Worm (Caenorhabditis elegans) whole organism, mixed stage, embryonic: ENCODE results near the gene polk-1.

ENCODE experiments used
- M03D4.4 ChIP-seq: sonication (generic microtip); optimal IDR thresholded peaks from 2 replicates; lab custom pipeline; 2017; ENCODE audit warnings: mild to moderate bottlenecking, missing genetic modification characterization, missing compliant biosample characterization
- bed-3 ChIP-seq: fragments of 200-800 bp; sonication (Bioruptor generic); optimal IDR thresholded peaks from 3 replicates; lab custom pipeline; 2018; ENCODE audit warnings: mild to moderate bottlenecking, missing genetic modification characterization, moderate library complexity, missing compliant biosample characterization
- blmp-1 ChIP-seq: fragments of 150-350 bp; optimal IDR thresholded peaks from 2 replicates; lab custom pipeline; 2014; ENCODE audit warnings: missing biosample characterization, missing genetic modification characterization
- ceh-39 ChIP-seq: fragments of 150-350 bp; optimal IDR thresholded peaks from 2 replicates; lab custom pipeline; 2014; ENCODE audit warnings: missing biosample characterization, missing genetic modification characterization
- ceh-43 ChIP-seq: fragments of 200-800 bp; sonication (Bioruptor generic); optimal IDR thresholded peaks from 2 replicates; lab custom pipeline; 2018; ENCODE audit warnings: mild to moderate bottlenecking, missing genetic modification characterization, moderate library complexity, missing compliant biosample characterization
- ceh-83 ChIP-seq: fragments of 200-800 bp; sonication (Bioruptor generic); optimal IDR thresholded peaks from 2 replicates; lab custom pipeline; 2018; ENCODE audit warnings: mild to moderate bottlenecking, missing genetic modification characterization, missing compliant biosample characterization
- ces-1 ChIP-seq: fragments of 150-350 bp; optimal IDR thresholded peaks from 2 replicates; lab custom pipeline; 2014; ENCODE audit warnings: missing biosample characterization, missing genetic modification reagents, missing genetic modification characterization
- cnd-1 ChIP-seq: fragments of 200-800 bp; sonication (Bioruptor generic); optimal IDR thresholded peaks from 2 replicates; lab custom pipeline; 2018; ENCODE audit warnings: mild to moderate bottlenecking, missing genetic modification characterization, missing compliant biosample characterization
- drap-1 ChIP-seq: fragments of 200-800 bp; sonication (Bioruptor generic); optimal IDR thresholded peaks from 3 replicates; lab custom pipeline; 2018; ENCODE audit warnings: mild to moderate bottlenecking, missing genetic modification characterization, missing compliant biosample characterization
- elt-1 ChIP-seq: sonication (generic microtip); optimal IDR thresholded peaks from 2 replicates; lab custom pipeline; 2017; ENCODE audit warnings: missing genetic modification characterization, mild to moderate bottlenecking, missing compliant biosample characterization, antibody characterized with exemption, moderate library complexity, borderline replicate concordance; ENCODE audit not compliant: insufficient read depth
- elt-3 ChIP-seq: fragments of 150-350 bp; optimal IDR thresholded peaks from 2 replicates; lab custom pipeline; 2014; ENCODE audit warnings: missing biosample characterization, missing genetic modification characterization
- flh-1 ChIP-seq: fragments of 200-800 bp; sonication (Bioruptor generic); optimal IDR thresholded peaks from 2 replicates; lab custom pipeline; 2018; ENCODE audit warnings: mild to moderate bottlenecking, missing genetic modification characterization, moderate library complexity, missing compliant biosample characterization
- ham-2 ChIP-seq: fragments of 200-800 bp; sonication (Bioruptor generic); optimal IDR thresholded peaks from 2 replicates; lab custom pipeline; 2018; ENCODE audit warnings: mild to moderate bottlenecking, missing genetic modification characterization, missing compliant biosample characterization
- hlh-1 ChIP-seq: fragments of 150-350 bp; optimal IDR thresholded peaks from 2 replicates; lab custom pipeline; 2014; ENCODE audit warnings: missing biosample characterization, missing genetic modification reagents, missing genetic modification characterization
- lin-32 ChIP-seq: fragments of 200-800 bp; sonication (Bioruptor generic); optimal IDR thresholded peaks from 2 replicates; lab custom pipeline; 2018; ENCODE audit warnings: mild to moderate bottlenecking, missing genetic modification characterization, missing compliant biosample characterization
- lsy-2 ChIP-seq: fragments of 150-350 bp; optimal IDR thresholded peaks from 2 replicates; lab custom pipeline; 2014; ENCODE audit warnings: missing biosample characterization, missing genetic modification characterization
- mab-5 ChIP-seq: fragments of 150-350 bp; optimal IDR thresholded peaks from 2 replicates; lab custom pipeline; 2014; ENCODE audit warnings: missing biosample characterization, missing genetic modification characterization
- mep-1 ChIP-seq: fragments of 150-350 bp; optimal IDR thresholded peaks from 2 replicates; lab custom pipeline; 2017; ENCODE audit warnings: missing biosample characterization, missing genetic modification reagents, missing genetic modification characterization, inconsistent platforms
- mls-2 ChIP-seq: sonication (generic microtip); optimal IDR thresholded peaks from 2 replicates; lab custom pipeline; 2016; ENCODE audit warnings: mild to moderate bottlenecking, missing genetic modification characterization, moderate library complexity, missing compliant biosample characterization
- nhr-12 ChIP-seq: fragments of 150-350 bp; optimal IDR thresholded peaks from 2 replicates; lab custom pipeline; 2014; ENCODE audit warnings: missing biosample characterization, missing genetic modification characterization
- nhr-2 ChIP-seq: fragments of 150-350 bp; optimal IDR thresholded peaks from 2 replicates; lab custom pipeline; 2014; ENCODE audit warnings: missing biosample characterization, missing genetic modification characterization
- nhr-237 ChIP-seq: fragments of 150-350 bp; optimal IDR thresholded peaks from 2 replicates; lab custom pipeline; 2014; ENCODE audit warnings: missing biosample characterization, missing genetic modification characterization
- nhr-28 ChIP-seq: fragments of 150-350 bp; optimal IDR thresholded peaks from 2 replicates; lab custom pipeline; 2014; ENCODE audit warnings: missing biosample characterization, missing genetic modification characterization
- pha-4 ChIP-seq: fragments of 150-350 bp; optimal IDR thresholded peaks from 2 replicates; lab custom pipeline; 2018; ENCODE audit warnings: missing biosample characterization, missing genetic modification reagents, missing genetic modification characterization
- sem-2 ChIP-seq: fragments of 200-800 bp; sonication (Bioruptor generic); optimal IDR thresholded peaks from 2 replicates; lab custom pipeline; 2018; ENCODE audit warnings: mild to moderate bottlenecking, missing genetic modification characterization, missing compliant biosample characterization
- snpc-4 ChIP-seq: fragments of 150-350 bp; optimal IDR thresholded peaks from 2 replicates; lab custom pipeline; 2014; ENCODE audit warnings: missing biosample characterization, missing genetic modification characterization
- sptf-1 ChIP-seq: sonication (generic microtip); optimal IDR thresholded peaks from 2 replicates; lab custom pipeline; 2017; ENCODE audit warnings: mild to moderate bottlenecking, missing genetic modification characterization, moderate library complexity, missing compliant biosample characterization
- tbx-8 ChIP-seq: fragments of 200-800 bp; sonication (Bioruptor generic); optimal IDR thresholded peaks from 2 replicates; lab custom pipeline; 2018; ENCODE audit warnings: mild to moderate bottlenecking, missing genetic modification characterization, moderate library complexity, missing compliant biosample characterization
- unc-120 ChIP-seq: sonication (generic microtip); optimal IDR thresholded peaks from 2 replicates; lab custom pipeline; 2017; ENCODE audit warnings: missing genetic modification characterization, missing compliant biosample characterization; ENCODE audit not compliant: poor library complexity, severe bottlenecking
- unc-39 ChIP-seq: fragments of 150-350 bp; optimal IDR thresholded peaks from 2 replicates; lab custom pipeline; 2014; ENCODE audit warnings: missing biosample characterization, missing genetic modification characterization
- unc-62 ChIP-seq: fragments of 150-350 bp; optimal IDR thresholded peaks from 2 replicates; lab custom pipeline; 2014; ENCODE audit warnings: missing biosample characterization, missing genetic modification reagents, missing genetic modification characterization
- zip-8 ChIP-seq: fragments of 150-350 bp; optimal IDR thresholded peaks from 2 replicates; lab custom pipeline; 2014; ENCODE audit warnings: missing biosample characterization, missing genetic modification characterization
- ztf-11 ChIP-seq: fragments of 150-350 bp; optimal IDR thresholded peaks from 2 replicates; lab custom pipeline; 2014; ENCODE audit warnings: missing biosample characterization, missing genetic modification characterization

Gene polk-1

ce11 chrIII:8648589-8648988 lies 20.2 kb upstream of the polk-1 start, which contains the start of gene F22B7.3:
Gene F22B7.3 (plus strand): TSS chrIII:8648889.
- TF ChIP-seq nhr-2 (tag; lab: Kevin White, UChicago) (no peak), M03D4.4 (tag; lab: Kevin White, UChicago) (no peak)

ce11 chrIII:8646021-8646420 lies 17.6 kb upstream of the polk-1 start:
- TF ChIP-seq sptf-1 (tag; lab: Kevin White, UChicago) (no peak), unc-39 (tag; lab: Kevin White, UChicago) (no peak), nhr-28 (no peak), lsy-2 (no peak), sem-2 (GFP tag; lab: Kevin White, UChicago) (no peak), drap-1 (GFP tag; lab: Kevin White, UChicago) (no peak), M03D4.4 (tag; lab: Kevin White, UChicago) (no peak), mab-5 (tag; lab: Kevin White, UChicago) (no peak), elt-1 (tag; lab: Kevin White, UChicago) (no peak), cnd-1 (tag; lab: Kevin White, UChicago) (no peak), snpc-4 (no peak), nhr-12 (no peak), unc-120 (no peak), flh-1 (GFP tag; lab: Kevin White, UChicago) (no peak), ces-1 (GFP tag; lab: Kevin White, UChicago) (no peak), nhr-237 (tag; lab: Kevin White, UChicago) (no peak), hlh-1 (no peak), ceh-39 (tag; lab: Kevin White, UChicago) (no peak), lin-32 (GFP tag; lab: Kevin White, UChicago) (no peak), ceh-43 (GFP tag; lab: Kevin White, UChicago) (no peak)
- TF ChIP-seq, all 35 proteins: peak for 0

- TF ChIP-seq mep-1 (tag; lab: Kevin White, UChicago) (no peak), drap-1 (GFP tag; lab: Kevin White, UChicago) (no peak), pha-4 (tag; lab: Kevin White, UChicago) (no peak), sptf-1 (tag; lab: Kevin White, UChicago) (no peak), lin-32 (GFP tag; lab: Kevin White, UChicago) (no peak), cnd-1 (tag; lab: Kevin White, UChicago) (no peak), nhr-28 (no peak), nhr-237 (tag; lab: Kevin White, UChicago) (no peak), ceh-43 (GFP tag; lab: Kevin White, UChicago) (no peak), M03D4.4 (tag; lab: Kevin White, UChicago) (no peak), bed-3 (GFP tag; lab: Kevin White, UChicago) (no peak), ceh-83 (GFP tag; lab: Kevin White, UChicago) (no peak), sem-2 (GFP tag; lab: Kevin White, UChicago) (no peak), blmp-1 (tag; lab: Kevin White, UChicago) (no peak)
Measured at ce11 chrIII:8643639-8644038, 15.2 kb upstream of the polk-1 start, which contains the start of gene twk-7. Gene twk-7 (minus strand): TSS chrIII:8643739.

- no peak for TF ChIP-seq hlh-1
- TF ChIP-seq nhr-2 (tag; lab: Kevin White, UChicago): no peak
- TF ChIP-seq sptf-1 (tag; lab: Kevin White, UChicago): no peak
- no peak for TF ChIP-seq bed-3 (GFP tag; lab: Kevin White, UChicago)
- no peak for TF ChIP-seq flh-1 (GFP tag; lab: Kevin White, UChicago)
- TF ChIP-seq nhr-28: no peak
- TF ChIP-seq ceh-43 (GFP tag; lab: Kevin White, UChicago): no peak
- TF ChIP-seq M03D4.4 (tag; lab: Kevin White, UChicago): no peak
Measured at ce11 chrIII:8639188-8639795, 10.9 kb upstream of the polk-1 start, which contains the start of gene fip-1. Gene fip-1 (plus strand): TSS chrIII:8639745.

ce11 chrIII:8636803-8637202 lies 8.4 kb upstream of the polk-1 start:
- TF ChIP-seq hlh-1 (peak; percentile 63), unc-39 (tag; lab: Kevin White, UChicago) (no peak)

ce11 chrIII:8630833-8631232 lies 2.4 kb upstream of the polk-1 start, which contains the start of gene dnj-10:
Gene dnj-10 (plus strand): TSS chrIII:8631165.
- TF ChIP-seq cnd-1 (tag; lab: Kevin White, UChicago): no peak
- no peak for TF ChIP-seq ztf-11 (tag; lab: Kevin White, UChicago)
- no peak for TF ChIP-seq ceh-43 (GFP tag; lab: Kevin White, UChicago)
- no peak for TF ChIP-seq ceh-83 (GFP tag; lab: Kevin White, UChicago)
- TF ChIP-seq hlh-1: no peak
- no peak for TF ChIP-seq unc-39 (tag; lab: Kevin White, UChicago)
- peak; percentile 3 for TF ChIP-seq nhr-237 (tag; lab: Kevin White, UChicago)
- TF ChIP-seq lin-32 (GFP tag; lab: Kevin White, UChicago): no peak
- TF ChIP-seq unc-62: no peak
- no peak for TF ChIP-seq pha-4 (tag; lab: Kevin White, UChicago)
- peak; percentile 57 for TF ChIP-seq mep-1 (tag; lab: Kevin White, UChicago)
- peak; percentile 3 for TF ChIP-seq nhr-2 (tag; lab: Kevin White, UChicago)
- TF ChIP-seq sptf-1 (tag; lab: Kevin White, UChicago): no peak
- no peak for TF ChIP-seq zip-8 (tag; lab: Kevin White, UChicago)
- TF ChIP-seq snpc-4: no peak
- no peak for TF ChIP-seq elt-3
- TF ChIP-seq tbx-8 (GFP tag; lab: Kevin White, UChicago): no peak
- no peak for TF ChIP-seq mls-2
- no peak for TF ChIP-seq unc-120
- TF ChIP-seq mab-5 (tag; lab: Kevin White, UChicago): no peak
- TF ChIP-seq nhr-28: no peak
- TF ChIP-seq ceh-39 (tag; lab: Kevin White, UChicago): no peak
- no peak for TF ChIP-seq bed-3 (GFP tag; lab: Kevin White, UChicago)
- TF ChIP-seq lsy-2: peak; percentile 65
- TF ChIP-seq drap-1 (GFP tag; lab: Kevin White, UChicago): no peak
- peak; percentile 82 for TF ChIP-seq ces-1 (GFP tag; lab: Kevin White, UChicago)
- TF ChIP-seq ham-2: no peak
- no peak for TF ChIP-seq blmp-1 (tag; lab: Kevin White, UChicago)
- no peak for TF ChIP-seq flh-1 (GFP tag; lab: Kevin White, UChicago)
